Worm (Caenorhabditis elegans): ENCODE data around the gene Y51H7BR.4.

The Y51H7BR.4 gene

ce11 chrII:1490813-1491212 lies 38.3 kb upstream of the Y51H7BR.4 start:
- TF ChIP-seq mxl-2 (GFP tag; conservative IDR thresholded peaks at IDR 0.05) = no peak
- no peak for TF ChIP-seq ctbp-1 (GFP tag; IDR thresholded peaks at IDR 0.05)
- TF ChIP-seq aha-1 (tag) = peak; percentile 90

ce11 chrII:1500286-1500840 lies 28.8 kb upstream of the Y51H7BR.4 start, which contains the start of gene emc-1:
TSS of gene emc-1 (minus strand) at chrII:1500330.
- TF ChIP-seq dmd-6 (GFP tag; IDR thresholded peaks at IDR 0.05) (no peak), D1046.2 (GFP tag; IDR thresholded peaks at IDR 0.05) (no peak), mes-2 (tag; optimal IDR thresholded peaks at IDR 0.05; ENCODE audit: poor library complexity, severe bottlenecking) (peak; percentile 59), ama-1 (optimal IDR thresholded peaks at IDR 0.05) (no peak), tag-97 (GFP tag; IDR thresholded peaks at IDR 0.05) (no peak), hif-1 (tag; optimal IDR thresholded peaks at IDR 0.05) (peak in 1 of 2 experiments; percentile 68)

ce11 chrII:1500959-1501358 lies 28.2 kb upstream of the Y51H7BR.4 start:
- TF ChIP-seq nhr-28 (tag; optimal IDR thresholded peaks at IDR 0.05) = no peak
- no peak for TF ChIP-seq lim-7 (GFP tag; IDR thresholded peaks at IDR 0.05)
- TF ChIP-seq T20F7.1 (GFP tag; optimal IDR thresholded peaks at IDR 0.05) = no peak
- no peak for TF ChIP-seq F49E8.2 (tag; optimal IDR thresholded peaks at IDR 0.05; ENCODE audit: borderline replicate concordance)
- no peak for TF ChIP-seq saeg-2 (GFP tag; IDR thresholded peaks at IDR 0.05)
- TF ChIP-seq R02D3.7 (tag; optimal IDR thresholded peaks at IDR 0.05) = no peak
- TF ChIP-seq madf-9 (GFP tag; conservative IDR thresholded peaks at IDR 0.05) = no peak
- TF ChIP-seq tra-1 (GFP tag; IDR thresholded peaks at IDR 0.05) = no peak
- no peak for TF ChIP-seq Y5F2A.4 (GFP tag; optimal IDR thresholded peaks at IDR 0.05)

- TF ChIP-seq fos-1 (tag; optimal IDR thresholded peaks at IDR 0.05) (no peak), mxl-3 (GFP tag; optimal IDR thresholded peaks at IDR 0.05) (peak; percentile 65), daf-19 (GFP tag; conservative IDR thresholded peaks at IDR 0.05) (no peak), R02D3.7 (tag; optimal IDR thresholded peaks at IDR 0.05) (no peak), nhr-6 (tag; optimal IDR thresholded peaks at IDR 0.05) (no peak), F37D6.2 (tag; optimal IDR thresholded peaks at IDR 0.05) (no peak), nhr-41 (GFP tag; IDR thresholded peaks at IDR 0.05) (0 out of 2 replicates have a peak, but pooled peaks have one; percentile 47), ZK337.2 (GFP tag; IDR thresholded peaks at IDR 0.05) (no peak), mep-1 (tag; optimal IDR thresholded peaks at IDR 0.05) (peak; percentile 40), ceh-28 (tag; optimal IDR thresholded peaks at IDR 0.05) (no peak), lim-7 (GFP tag; IDR thresholded peaks at IDR 0.05) (no peak), unc-62 (GFP tag; optimal IDR thresholded peaks at IDR 0.05 in 1 of 2) (no peak), unc-62 (tag; optimal IDR thresholded peaks at IDR 0.05) (no peak), rbr-2 (tag; optimal IDR thresholded peaks at IDR 0.05) (peak; percentile 33), ztf-7 (tag; optimal IDR thresholded peaks at IDR 0.05) (no peak), lin-38 (GFP tag; IDR thresholded peaks at IDR 0.05) (no peak), ceh-44 (GFP tag; IDR thresholded peaks at IDR 0.05) (no peak), daf-12 (tag; optimal IDR thresholded peaks at IDR 0.05) (no peak), F26F4.8 (GFP tag; conservative IDR thresholded peaks at IDR 0.05) (no peak), egl-43 (GFP tag; IDR thresholded peaks at IDR 0.05) (no peak), dve-1 (tag; optimal IDR thresholded peaks at IDR 0.05; ENCODE audit: insufficient read depth) (peak; percentile 7), F49E8.2 (tag; optimal IDR thresholded peaks at IDR 0.05; ENCODE audit: borderline replicate concordance) (no peak), mxl-2 (GFP tag; conservative IDR thresholded peaks at IDR 0.05) (no peak), Y75B8A.6 (GFP tag; IDR thresholded peaks at IDR 0.05) (no peak), dpl-1 (GFP tag; optimal IDR thresholded peaks at IDR 0.05) (no peak), ZK546.5 (tag; optimal IDR thresholded peaks at IDR 0.05) (no peak), hif-1 (tag; optimal IDR thresholded peaks at IDR 0.05) (peak in 1 of 2 experiments; percentile 75), dmd-6 (GFP tag; IDR thresholded peaks at IDR 0.05) (peak; percentile 33; the same call in 1 of the 2 replicates), nhr-11 (tag; optimal IDR thresholded peaks at IDR 0.05) (peak; percentile 36), hlh-11 (tag; optimal IDR thresholded peaks at IDR 0.05) (peak; percentile 63), madf-9 (GFP tag; conservative IDR thresholded peaks at IDR 0.05) (no peak), ceh-20 (GFP tag; IDR thresholded peaks at IDR 0.05) (peak; percentile 57; the same call in 1 of the 2 replicates), T20F7.1 (GFP tag; optimal IDR thresholded peaks at IDR 0.05) (no peak)
These were observed 27.4 kb upstream of the Y51H7BR.4 start for ce11 chrII:1501614-1502355.
